Worm (Caenorhabditis elegans) whole organism, young adult: ENCODE results near the gene F26F12.3.

ENCODE experiments used
- B0019.2 ChIP-seq: fragments of 200-800 bp; sonication (Bioruptor generic); conservative IDR thresholded peaks from 2 replicates; pipeline ENCODE4 v1.3.6; 2022; ENCODE audit warnings: missing genetic modification reagents, missing genetic modification characterization, missing compliant biosample characterization
- C17E4.6 ChIP-seq: fragments of 200-800 bp; sonication (Bioruptor generic); IDR thresholded peaks from 2 replicates; pipeline ENCODE4 v1.3.6; 2022; ENCODE audit warnings: missing genetic modification reagents, missing genetic modification characterization, missing compliant biosample characterization
- F10E7.11 ChIP-seq: sonication (generic microtip); optimal IDR thresholded peaks from 2 replicates; lab custom pipeline; 2017; ENCODE audit warnings: mild to moderate bottlenecking, missing genetic modification characterization, moderate library complexity, missing compliant biosample characterization
- F22D6.2 ChIP-seq: sonication (generic microtip); optimal IDR thresholded peaks from 2 replicates; lab custom pipeline; 2016; ENCODE audit warnings: mild to moderate bottlenecking, missing genetic modification characterization, missing compliant biosample characterization
- F33H1.4 ChIP-seq: fragments of 200-800 bp; sonication (Bioruptor generic); IDR thresholded peaks from 2 replicates; pipeline ENCODE4 v1.3.6; 2022; ENCODE audit warnings: missing genetic modification reagents, missing genetic modification characterization, missing compliant biosample characterization
- K11D2.4 ChIP-seq: fragments of 200-800 bp; sonication (Bioruptor generic); IDR thresholded peaks from 2 replicates; pipeline ENCODE4 v1.3.6; 2022; ENCODE audit warnings: missing genetic modification reagents, missing genetic modification characterization, missing compliant biosample characterization
- K12H6.12 ChIP-seq: fragments of 200-800 bp; sonication (Bioruptor generic); optimal IDR thresholded peaks from 2 replicates; lab custom pipeline; 2018; ENCODE audit warnings: mild to moderate bottlenecking, missing genetic modification characterization, missing compliant biosample characterization
- Y53G8AR.9 ChIP-seq: fragments of 200-800 bp; sonication (Bioruptor generic); conservative IDR thresholded peaks from 2 replicates; pipeline ENCODE4 v1.3.6; 2022; ENCODE audit warnings: missing genetic modification reagents, missing genetic modification characterization, missing compliant biosample characterization
- Y95B8A.8 ChIP-seq: fragments of 200-800 bp; sonication (Bioruptor generic); IDR thresholded peaks from 2 replicates; pipeline ENCODE4 v1.3.6; 2022; ENCODE audit warnings: missing genetic modification reagents, missing genetic modification characterization, missing compliant biosample characterization
- ZK185.1 ChIP-seq: sonication (generic microtip); optimal IDR thresholded peaks from 2 replicates; lab custom pipeline; 2016; ENCODE audit warnings: mild to moderate bottlenecking, missing genetic modification characterization, missing compliant biosample characterization; ENCODE audit not compliant: poor library complexity, severe bottlenecking
- ama-1 ChIP-seq, 3 experiments: fragments of 150-350 bp in 1 of 3; sonication (generic microtip) in 2 of 3; optimal IDR thresholded peaks; 2 replicates each; lab custom pipeline; 2014 to 2018; ENCODE audit warnings: missing biosample characterization in 2 of 3, missing genetic modification characterization in 2 of 3, missing genetic modification reagents in 2 of 3
- atf-7 ChIP-seq: sonication (generic microtip); optimal IDR thresholded peaks from 2 replicates; lab custom pipeline; 2017; ENCODE audit warnings: mild to moderate bottlenecking, missing genetic modification characterization, missing compliant biosample characterization
- athp-1 ChIP-seq: sonication (generic microtip); optimal IDR thresholded peaks from 2 replicates; lab custom pipeline; 2017; ENCODE audit warnings: mild to moderate bottlenecking, missing genetic modification characterization, missing compliant biosample characterization
- attf-5 ChIP-seq: fragments of 200-800 bp; sonication (Bioruptor generic); optimal IDR thresholded peaks from 2 replicates; lab custom pipeline; 2018; ENCODE audit warnings: mild to moderate bottlenecking, missing genetic modification characterization, missing compliant biosample characterization
- ccch-3 ChIP-seq: fragments of 200-800 bp; sonication (Bioruptor generic); optimal IDR thresholded peaks from 2 replicates; lab custom pipeline; 2018; ENCODE audit warnings: mild to moderate bottlenecking, missing genetic modification characterization, missing compliant biosample characterization
- cebp-1 ChIP-seq, 2 experiments: fragments of 200-800 bp in 1 of 2; sonication (Bioruptor generic) in 1 of 2; sonication (generic microtip) in 1 of 2; IDR thresholded peaks in 1 of 2; optimal IDR thresholded peaks in 1 of 2; 2 replicates each; pipeline versions ENCODE4 v1.3.6 to Lab custom; 2017 to 2022; ENCODE audit warnings: missing compliant biosample characterization in 2 of 2, missing genetic modification characterization in 2 of 2, mild to moderate bottlenecking in 1 of 2, missing genetic modification reagents in 1 of 2, moderate library complexity in 1 of 2
- ceh-27 ChIP-seq: fragments of 200-800 bp; sonication (Bioruptor generic); optimal IDR thresholded peaks from 2 replicates; lab custom pipeline; 2018; ENCODE audit warnings: mild to moderate bottlenecking, missing genetic modification characterization, moderate library complexity, missing compliant biosample characterization
- ceh-58 ChIP-seq: fragments of 200-800 bp; sonication (Bioruptor generic); IDR thresholded peaks from 2 replicates; pipeline ENCODE4 v1.3.6; 2022; ENCODE audit warnings: missing genetic modification characterization, missing compliant biosample characterization
- chd-7 ChIP-seq: sonication (generic microtip); optimal IDR thresholded peaks from 2 replicates; lab custom pipeline; 2016; ENCODE audit warnings: mild to moderate bottlenecking, missing genetic modification characterization, moderate library complexity, missing compliant biosample characterization
- dox-1 ChIP-seq: fragments of 200-800 bp; sonication (Bioruptor generic); IDR thresholded peaks from 2 replicates; pipeline ENCODE4 v1.3.6; 2022; ENCODE audit warnings: missing genetic modification reagents, missing genetic modification characterization, missing compliant biosample characterization
- efl-1 ChIP-seq: fragments of 150-350 bp; optimal IDR thresholded peaks from 2 replicates; lab custom pipeline; 2014; ENCODE audit warnings: missing biosample characterization, missing genetic modification reagents, missing genetic modification characterization
- egl-18 ChIP-seq: fragments of 200-800 bp; sonication (Bioruptor generic); IDR thresholded peaks from 2 replicates; pipeline ENCODE4 v1.3.6; 2022; ENCODE audit warnings: missing genetic modification reagents, missing genetic modification characterization, missing compliant biosample characterization
- egl-44 ChIP-seq: fragments of 200-800 bp; sonication (Bioruptor generic); IDR thresholded peaks from 2 replicates; pipeline ENCODE4 v1.3.6; 2022; ENCODE audit warnings: missing genetic modification reagents, missing genetic modification characterization, missing compliant biosample characterization
- egrh-3 ChIP-seq: fragments of 200-800 bp; sonication (Bioruptor generic); IDR thresholded peaks from 2 replicates; pipeline ENCODE4 v1.3.6; 2022; ENCODE audit warnings: missing genetic modification reagents, missing genetic modification characterization, missing compliant biosample characterization
- ekl-4 ChIP-seq: fragments of 200-800 bp; sonication (Bioruptor generic); IDR thresholded peaks from 2 replicates; pipeline ENCODE4 v1.3.6; 2022; ENCODE audit warnings: missing genetic modification reagents, missing genetic modification characterization, missing compliant biosample characterization
- ets-4 ChIP-seq: fragments of 200-800 bp; sonication (Bioruptor generic); optimal IDR thresholded peaks from 2 replicates; lab custom pipeline; 2018; ENCODE audit warnings: mild to moderate bottlenecking, missing genetic modification characterization, missing compliant biosample characterization
- hmg-1.2 ChIP-seq: fragments of 200-800 bp; sonication (Bioruptor generic); IDR thresholded peaks from 2 replicates; pipeline ENCODE4 v1.3.6; 2022; ENCODE audit warnings: missing genetic modification reagents, missing genetic modification characterization, missing compliant biosample characterization
- lag-1 ChIP-seq: fragments of 200-800 bp; sonication (Bioruptor generic); IDR thresholded peaks from 2 replicates; pipeline ENCODE4 v1.3.6; 2022; ENCODE audit warnings: missing genetic modification reagents, missing genetic modification characterization, missing compliant biosample characterization
- let-526 ChIP-seq: fragments of 200-800 bp; sonication (Bioruptor generic); IDR thresholded peaks from 2 replicates; pipeline ENCODE4 v1.3.6; 2022; ENCODE audit warnings: missing genetic modification reagents, missing genetic modification characterization, missing compliant biosample characterization
- lin-40 ChIP-seq: sonication (generic microtip); optimal IDR thresholded peaks from 2 replicates; lab custom pipeline; 2016; ENCODE audit warnings: missing genetic modification characterization, mild to moderate bottlenecking, missing compliant biosample characterization, missing genotype, missing genetic modification reagents
- lin-54 ChIP-seq: fragments of 200-800 bp; sonication (Bioruptor generic); optimal IDR thresholded peaks from 2 replicates; lab custom pipeline; 2018; ENCODE audit warnings: mild to moderate bottlenecking, missing genetic modification characterization, missing compliant biosample characterization
- lir-1 ChIP-seq: fragments of 200-800 bp; sonication (Bioruptor generic); conservative IDR thresholded peaks from 2 replicates; pipeline ENCODE4 v1.3.6; 2022; ENCODE audit warnings: missing genetic modification reagents, missing genetic modification characterization, missing compliant biosample characterization
- madf-10 ChIP-seq: sonication (generic microtip); optimal IDR thresholded peaks from 2 replicates; lab custom pipeline; 2016; ENCODE audit warnings: mild to moderate bottlenecking, missing genetic modification characterization, missing compliant biosample characterization
- madf-6 ChIP-seq: fragments of 200-800 bp; sonication (Bioruptor generic); IDR thresholded peaks from 2 replicates; pipeline ENCODE4 v1.3.6; 2022; ENCODE audit warnings: missing genetic modification reagents, missing genetic modification characterization, missing compliant biosample characterization
- mcd-1 ChIP-seq: fragments of 200-800 bp; sonication (Bioruptor generic); IDR thresholded peaks from 2 replicates; pipeline ENCODE4 v1.3.6; 2022; ENCODE audit warnings: missing genetic modification reagents, missing genetic modification characterization, missing compliant biosample characterization
- nfyb-1 ChIP-seq: fragments of 200-800 bp; sonication (Bioruptor generic); IDR thresholded peaks from 2 replicates; pipeline ENCODE4 v1.3.6; 2022; ENCODE audit warnings: missing genetic modification reagents, missing genetic modification characterization, missing compliant biosample characterization
- nhr-80 ChIP-seq: sonication (generic microtip); optimal IDR thresholded peaks from 2 replicates; lab custom pipeline; 2016; ENCODE audit warnings: missing genetic modification characterization, missing compliant biosample characterization
- nhr-90 ChIP-seq: sonication (generic microtip); optimal IDR thresholded peaks from 2 replicates; lab custom pipeline; 2016; ENCODE audit warnings: missing genotype, mild to moderate bottlenecking, missing genetic modification characterization, missing compliant biosample characterization
- pbrm-1 ChIP-seq: fragments of 200-800 bp; sonication (Bioruptor generic); IDR thresholded peaks from 2 replicates; pipeline ENCODE4 v1.3.6; 2022; ENCODE audit warnings: missing genetic modification reagents, missing genetic modification characterization, missing compliant biosample characterization
- pha-4 ChIP-seq: fragments of 150-350 bp; sonication (generic microtip); optimal IDR thresholded peaks from 2 replicates; lab custom pipeline; 2014; ENCODE audit warnings: missing biosample characterization, missing genetic modification reagents, missing genetic modification characterization
- sea-2 ChIP-seq: fragments of 200-800 bp; sonication (Bioruptor generic); IDR thresholded peaks from 2 replicates; pipeline ENCODE4 v1.3.6; 2022; ENCODE audit warnings: missing genetic modification characterization, missing compliant biosample characterization
- snpc-4 ChIP-seq, 5 experiments: fragments of 150-350 bp in 1 of 5; sonication (generic microtip) in 4 of 5; optimal IDR thresholded peaks; 2 replicates each; lab custom pipeline; 2014 to 2018; ENCODE audit warnings: missing genetic modification characterization in 5 of 5, missing biosample characterization in 3 of 5, antibody characterized with exemption in 2 of 5, mild to moderate bottlenecking in 2 of 5, missing compliant biosample characterization in 2 of 5, missing genotype in 2 of 5, moderate library complexity in 2 of 5, missing genetic modification reagents in 1 of 5
- somi-1 ChIP-seq: fragments of 200-800 bp; sonication (Bioruptor generic); optimal IDR thresholded peaks from 2 replicates; lab custom pipeline; 2018; ENCODE audit warnings: mild to moderate bottlenecking, missing genetic modification characterization, missing compliant biosample characterization
- tbx-9 ChIP-seq: sonication (generic microtip); optimal IDR thresholded peaks from 2 replicates; lab custom pipeline; 2016; ENCODE audit warnings: borderline replicate concordance, missing genetic modification characterization, inconsistent platforms, missing compliant biosample characterization
- ztf-18 ChIP-seq: sonication (generic microtip); optimal IDR thresholded peaks from 2 replicates; lab custom pipeline; 2016; ENCODE audit warnings: missing genotype, mild to moderate bottlenecking, missing genetic modification characterization, missing compliant biosample characterization
- ztf-22 ChIP-seq: fragments of 200-800 bp; sonication (Bioruptor generic); optimal IDR thresholded peaks from 2 replicates; lab custom pipeline; 2018; ENCODE audit warnings: mild to moderate bottlenecking, missing genetic modification characterization, moderate library complexity, missing compliant biosample characterization

Gene F26F12.3

ce11 chrV:5845669-5846189, at the start of gene F26F12.3:
Gene F26F12.3 (minus strand): TSS chrV:5845719.
- TF ChIP-seq athp-1 (tag; lab: Kevin White, UChicago), result peak; percentile 25
- peak; percentile 99 for TF ChIP-seq nhr-80
- 0 out of 2 replicates have a peak, but pooled peaks have one; percentile 39 for TF ChIP-seq let-526 (GFP tag; lab: Robert Waterston, UW)
- TF ChIP-seq ceh-58, result no peak
- TF ChIP-seq efl-1 (GFP tag; lab: Kevin White, UChicago), result no peak
- 0 out of 2 replicates have a peak, but pooled peaks have one; percentile 20 for TF ChIP-seq ekl-4 (GFP tag; lab: Robert Waterston, UW)
- no peak for TF ChIP-seq Y95B8A.8
- no peak for TF ChIP-seq F33H1.4 (GFP tag; lab: Robert Waterston, UW)
- TF ChIP-seq chd-7, result peak; percentile 75
- TF ChIP-seq madf-10, result peak; percentile 47
- TF ChIP-seq atf-7, result peak; percentile 74
- peak; percentile 66 for TF ChIP-seq attf-5 (GFP tag; lab: Kevin White, UChicago)
- peak; percentile 48 for TF ChIP-seq nhr-90 (tag; lab: Kevin White, UChicago)
- no peak for TF ChIP-seq pha-4 (tag; lab: Kevin White, UChicago)
- TF ChIP-seq ceh-27 (GFP tag; lab: Kevin White, UChicago), result peak; percentile 46
- no peak for TF ChIP-seq ama-1 (optimal IDR thresholded peaks at IDR 0.05; lab: Kevin White, UChicago)
- TF ChIP-seq ama-1 (GFP tag; optimal IDR thresholded peaks at IDR 0.05; lab: Kevin White, UChicago), result no peak
- peak; percentile 34 for TF ChIP-seq snpc-4 (GFP tag; optimal IDR thresholded peaks at IDR 0.05; lab: Kevin White, UChicago)
- peak; percentile 8 to 36 (median 18) for TF ChIP-seq snpc-4 (tag; optimal IDR thresholded peaks at IDR 0.05; lab: Kevin White, UChicago)
- TF ChIP-seq cebp-1 (GFP tag; IDR thresholded peaks at IDR 0.05; lab: Robert Waterston, UW), result no peak
- TF ChIP-seq cebp-1 (tag; optimal IDR thresholded peaks at IDR 0.05; lab: Kevin White, UChicago), result peak; percentile 84
- TF ChIP-seq ets-4, result peak; percentile 48
- peak; percentile 52 for TF ChIP-seq nfyb-1 (GFP tag; lab: Robert Waterston, UW)
- peak; percentile 84 for TF ChIP-seq K11D2.4 (GFP tag; lab: Robert Waterston, UW)
- TF ChIP-seq F22D6.2, result peak; percentile 6
- TF ChIP-seq lin-54, result peak; percentile 26
- TF ChIP-seq Y53G8AR.9 (GFP tag; lab: Robert Waterston, UW), result peak; percentile 49; the same call in 1 of the 2 replicates
- no peak for TF ChIP-seq ccch-3 (GFP tag; lab: Kevin White, UChicago)
- no peak for TF ChIP-seq B0019.2 (GFP tag; lab: Robert Waterston, UW)
- no peak for TF ChIP-seq tbx-9 (tag; lab: Kevin White, UChicago)
- TF ChIP-seq ztf-22, result peak; percentile 45
- peak; percentile 38; the same call in 1 of the 2 replicates for TF ChIP-seq lir-1
- TF ChIP-seq lag-1 (GFP tag; lab: Robert Waterston, UW), result no peak
- TF ChIP-seq egl-44 (GFP tag; lab: Robert Waterston, UW), result peak; percentile 59; the same call in 1 of the 2 replicates
- TF ChIP-seq K12H6.12 (tag; lab: Kevin White, UChicago), result peak; percentile 74
- peak; percentile 62; the same call in 1 of the 2 replicates for TF ChIP-seq egrh-3 (GFP tag; lab: Robert Waterston, UW)
- peak; percentile 55 for TF ChIP-seq ztf-18 (tag; lab: Kevin White, UChicago)
- TF ChIP-seq C17E4.6 (GFP tag; lab: Robert Waterston, UW), result no peak
- TF ChIP-seq mcd-1, result peak; percentile 50; the same call in 1 of the 2 replicates
- TF ChIP-seq egl-18, result no peak
- 0 out of 2 replicates have a peak, but pooled peaks have one; percentile 40 for TF ChIP-seq sea-2 (GFP tag; lab: Robert Waterston, UW)
- peak; percentile 81 for TF ChIP-seq dox-1 (GFP tag; lab: Robert Waterston, UW)
- TF ChIP-seq F10E7.11 (tag; lab: Kevin White, UChicago), result no peak
- TF ChIP-seq madf-6 (GFP tag; lab: Robert Waterston, UW), result no peak
- TF ChIP-seq ZK185.1 (tag; lab: Kevin White, UChicago), result no peak
- peak; percentile 64 for TF ChIP-seq lin-40 (tag; lab: Kevin White, UChicago)
- TF ChIP-seq hmg-1.2 (GFP tag; lab: Robert Waterston, UW), result peak; percentile 38; the same call in 1 of the 2 replicates
- peak; percentile 32 for TF ChIP-seq somi-1 (GFP tag; lab: Kevin White, UChicago)
- peak; percentile 51; the same call in 1 of the 2 replicates for TF ChIP-seq pbrm-1 (GFP tag; lab: Robert Waterston, UW)
